Fruit fly (Drosophila melanogaster): Measurements from ENCODE around the gene CG4119.

Gene CG4119

DNA sequence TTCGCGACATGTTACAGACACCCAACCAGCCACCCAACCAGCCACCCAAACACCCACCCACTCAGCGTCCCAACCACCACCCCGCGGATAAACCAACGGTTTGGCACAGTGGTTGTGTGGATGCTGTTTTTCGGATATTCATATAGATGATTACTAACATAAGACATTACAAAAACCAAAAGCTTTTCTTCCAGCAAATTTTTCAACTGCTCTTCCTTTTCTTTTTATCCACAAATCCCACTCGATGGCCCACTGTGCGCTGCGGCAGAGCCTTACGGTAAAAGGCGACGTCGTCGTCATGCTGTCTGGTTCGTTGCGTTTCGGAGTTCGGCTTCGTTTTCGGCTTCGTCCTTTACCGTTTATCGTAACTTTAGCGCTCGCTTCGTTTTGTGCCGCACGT lies 27.3 kb upstream of the CG4119 start:
- TF ChIP-seq CG4496 (GFP tag; IDR thresholded peaks at IDR 0.05) (peak; percentile 84), fd96Ca (GFP tag; IDR thresholded peaks at IDR 0.05) (peak; percentile 70), CG15710 (tag; optimal IDR thresholded peaks at IDR 0.05) (peak; percentile 40), Pif1B (GFP tag; optimal IDR thresholded peaks at IDR 0.05) (peak; percentile 26), CG32121 (GFP tag; IDR thresholded peaks at IDR 0.05) (peak; percentile 34; the same call in 1 of the 2 replicates), gl (tag; optimal IDR thresholded peaks at IDR 0.05) (no peak), rn (GFP tag; IDR thresholded peaks at IDR 0.05) (no peak), CG8301 (tag; optimal IDR thresholded peaks at IDR 0.05) (peak; percentile 25), CG10348 (GFP tag; IDR thresholded peaks at IDR 0.05) (no peak), CG34367 (tag; optimal IDR thresholded peaks at IDR 0.05) (peak; percentile 15), CG14655 (GFP tag; optimal IDR thresholded peaks at IDR 0.05) (peak; percentile 36), Ets98B (GFP tag; IDR thresholded peaks at IDR 0.05) (peak; percentile 59), D1 (tag; optimal IDR thresholded peaks at IDR 0.05) (no peak), CG13204 (GFP tag; optimal IDR thresholded peaks at IDR 0.05) (no peak), CG17806 (tag; optimal IDR thresholded peaks at IDR 0.05) (no peak), CG12605 (GFP tag; IDR thresholded peaks at IDR 0.05) (peak; percentile 32; the same call in 1 of the 2 replicates), CG8159 (tag; optimal IDR thresholded peaks at IDR 0.05) (peak; percentile 30)

- TF ChIP-seq CG14655 (GFP tag; optimal IDR thresholded peaks at IDR 0.05) (peak; percentile 17), CG4496 (GFP tag; IDR thresholded peaks at IDR 0.05) (peak; percentile 56; the same call in 1 of the 3 replicates), CG17806 (tag; optimal IDR thresholded peaks at IDR 0.05) (peak; percentile 45), CG13204 (GFP tag; optimal IDR thresholded peaks at IDR 0.05) (no peak), Pif1A (GFP tag; optimal IDR thresholded peaks at IDR 0.05) (peak; percentile 33), rn (GFP tag; IDR thresholded peaks at IDR 0.05) (no peak), fd96Ca (GFP tag; IDR thresholded peaks at IDR 0.05) (peak; percentile 19; the same call in 1 of the 3 replicates), CG34367 (tag; optimal IDR thresholded peaks at IDR 0.05) (peak; percentile 46), D1 (tag; optimal IDR thresholded peaks at IDR 0.05) (no peak), Snoo (tag; optimal IDR thresholded peaks at IDR 0.05) (peak; percentile 21), CG8159 (tag; optimal IDR thresholded peaks at IDR 0.05) (peak; percentile 55), gl (tag; optimal IDR thresholded peaks at IDR 0.05) (no peak), CG9948 (tag; optimal IDR thresholded peaks at IDR 0.05) (peak; percentile 39), CG8301 (tag; optimal IDR thresholded peaks at IDR 0.05) (peak; percentile 15), CG15710 (tag; optimal IDR thresholded peaks at IDR 0.05) (peak; percentile 31)
Measured at dm6 chrX:5639083-5639482, 26.8 kb upstream of the CG4119 start.

DNA sequence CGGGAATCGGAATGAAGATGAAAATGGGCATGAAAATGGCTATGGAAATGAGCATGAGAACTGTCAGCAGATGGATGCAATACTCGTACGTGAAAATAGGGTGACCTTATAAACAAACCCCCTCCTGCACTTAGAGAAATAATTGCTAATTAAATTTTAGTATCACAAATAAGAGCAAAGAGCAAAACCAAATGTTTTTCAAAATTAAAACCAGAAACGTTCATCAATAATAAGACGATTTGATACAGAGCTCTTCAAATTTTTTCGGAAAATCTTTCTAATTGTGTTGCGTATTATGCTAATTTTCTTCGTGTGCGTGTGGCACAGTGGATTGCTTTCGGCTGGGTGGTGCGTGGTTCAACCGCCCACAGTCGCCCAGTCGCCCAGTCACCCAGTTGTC lies 19.6 kb upstream of the CG4119 start:
- TF ChIP-seq CG32121 (GFP tag; IDR thresholded peaks at IDR 0.05), result 0 out of 2 replicates have a peak, but pooled peaks have one; percentile 19
- no peak for TF ChIP-seq Ets98B (GFP tag; IDR thresholded peaks at IDR 0.05)

DNA sequence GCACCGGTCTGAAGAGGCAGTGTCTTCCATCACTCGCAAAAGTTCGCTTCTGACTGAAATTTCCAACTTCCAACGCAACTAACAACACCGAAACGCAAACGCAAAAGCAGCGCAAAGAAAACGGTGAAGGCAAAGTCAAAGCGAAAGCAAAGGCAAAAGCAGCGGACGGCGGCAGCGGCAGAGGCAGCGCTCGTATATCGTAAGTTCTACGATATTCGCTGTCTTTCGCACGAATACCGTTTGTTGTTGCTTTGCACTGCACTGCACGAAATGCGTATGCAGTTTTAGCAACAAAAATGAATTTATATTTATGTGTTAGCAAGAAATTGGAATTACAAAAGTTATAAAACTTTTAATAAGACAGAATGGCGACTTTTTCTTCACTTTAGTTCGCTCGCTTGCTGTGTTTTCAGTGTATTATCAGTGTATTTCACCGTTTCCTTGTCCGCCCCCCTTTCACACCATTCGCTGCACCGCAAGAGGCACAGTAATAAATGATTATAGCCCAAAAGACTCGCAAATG lies 17.4 kb upstream of the CG4119 start, which contains the start of gene OtopLa:
TSS of gene OtopLa (minus strand) at position 51 of the 523 bp plus-strand sequence.
- peak; percentile 71 for TF ChIP-seq CG15710 (tag; optimal IDR thresholded peaks at IDR 0.05)
- peak; percentile 76 for TF ChIP-seq rn (GFP tag; IDR thresholded peaks at IDR 0.05)
- peak; percentile 78 for TF ChIP-seq CG8159 (tag; optimal IDR thresholded peaks at IDR 0.05)
- no peak for TF ChIP-seq CG13204 (GFP tag; optimal IDR thresholded peaks at IDR 0.05)
- TF ChIP-seq Pif1A (GFP tag; optimal IDR thresholded peaks at IDR 0.05), result peak; percentile 82
- TF ChIP-seq fd96Ca (GFP tag; IDR thresholded peaks at IDR 0.05), result peak; percentile 89
- TF ChIP-seq D1 (tag; optimal IDR thresholded peaks at IDR 0.05), result no peak
- peak; percentile 82 for TF ChIP-seq CG12605 (GFP tag; IDR thresholded peaks at IDR 0.05)
- peak; percentile 58; the same call in 1 of the 2 replicates for TF ChIP-seq CG10348 (GFP tag; IDR thresholded peaks at IDR 0.05)
- TF ChIP-seq gl (tag; optimal IDR thresholded peaks at IDR 0.05), result peak; percentile 33
- TF ChIP-seq Pif1B (GFP tag; optimal IDR thresholded peaks at IDR 0.05), result peak; percentile 58
- TF ChIP-seq CG4496 (GFP tag; IDR thresholded peaks at IDR 0.05), result peak; percentile 89
- no peak for TF ChIP-seq EcR (GFP tag; optimal IDR thresholded peaks at IDR 0.05)
- TF ChIP-seq CG32121 (GFP tag; IDR thresholded peaks at IDR 0.05), result peak; percentile 85
- peak; percentile 86 for TF ChIP-seq Ets98B (GFP tag; IDR thresholded peaks at IDR 0.05)
- TF ChIP-seq Snoo (tag; optimal IDR thresholded peaks at IDR 0.05), result no peak
- TF ChIP-seq CG9948 (tag; optimal IDR thresholded peaks at IDR 0.05), result peak; percentile 63
- peak; percentile 73 for TF ChIP-seq CG8301 (tag; optimal IDR thresholded peaks at IDR 0.05)
- peak; percentile 75 for TF ChIP-seq CG14655 (GFP tag; optimal IDR thresholded peaks at IDR 0.05)
- TF ChIP-seq CG34367 (tag; optimal IDR thresholded peaks at IDR 0.05), result peak; percentile 57
- TF ChIP-seq CG17806 (tag; optimal IDR thresholded peaks at IDR 0.05), result peak; percentile 62

- no peak for TF ChIP-seq CG8159 (tag; optimal IDR thresholded peaks at IDR 0.05)
- TF ChIP-seq EcR (GFP tag; optimal IDR thresholded peaks at IDR 0.05), result peak; percentile 62
Measured at dm6 chrX:5649387-5649786, 16.5 kb upstream of the CG4119 start.

DNA sequence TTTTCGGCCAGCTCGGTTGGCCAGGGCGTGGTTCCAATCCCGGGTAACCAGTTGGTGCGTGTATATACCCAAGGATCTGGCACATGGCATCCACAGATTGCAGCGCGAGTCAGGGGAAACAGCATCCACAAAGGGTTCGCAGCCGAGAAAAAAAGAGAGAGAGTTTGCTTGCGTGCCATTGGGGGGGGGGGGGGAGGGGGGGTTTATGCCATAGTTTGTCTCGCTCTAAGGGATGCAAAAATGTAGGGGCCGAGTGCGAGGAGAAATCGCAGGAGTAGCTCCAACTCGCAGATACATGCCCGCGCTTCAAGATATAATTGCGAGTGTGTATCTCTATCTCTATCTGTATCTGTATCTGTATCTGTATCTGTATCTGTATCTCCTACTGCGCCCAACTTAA lies 15.9 kb upstream of the CG4119 start:
- no peak for TF ChIP-seq CG14655 (GFP tag; optimal IDR thresholded peaks at IDR 0.05)
- TF ChIP-seq CG34367 (tag; optimal IDR thresholded peaks at IDR 0.05), result no peak
- no peak for TF ChIP-seq CG32121 (GFP tag; IDR thresholded peaks at IDR 0.05)
- TF ChIP-seq CG12605 (GFP tag; IDR thresholded peaks at IDR 0.05), result no peak
- no peak for TF ChIP-seq CG10348 (GFP tag; IDR thresholded peaks at IDR 0.05)
- TF ChIP-seq Pif1A (GFP tag; optimal IDR thresholded peaks at IDR 0.05), result no peak
- no peak for TF ChIP-seq Ets98B (GFP tag; IDR thresholded peaks at IDR 0.05)
- TF ChIP-seq CG8159 (tag; optimal IDR thresholded peaks at IDR 0.05), result no peak
- TF ChIP-seq CG8301 (tag; optimal IDR thresholded peaks at IDR 0.05), result no peak
- TF ChIP-seq rn (GFP tag; IDR thresholded peaks at IDR 0.05), result no peak
- TF ChIP-seq CG15710 (tag; optimal IDR thresholded peaks at IDR 0.05), result no peak
- no peak for TF ChIP-seq CG9948 (tag; optimal IDR thresholded peaks at IDR 0.05)
- TF ChIP-seq CG13204 (GFP tag; optimal IDR thresholded peaks at IDR 0.05), result no peak
- no peak for TF ChIP-seq EcR (GFP tag; optimal IDR thresholded peaks at IDR 0.05)
